Worm (Caenorhabditis elegans) whole organism, L1 larva: ENCODE data around the gene F57A8.6.
A peak's percentile ranks its signal among the peaks of the same experiment; 100 is the strongest.

Source experiments
- C04F5.9 ChIP-seq: sonication (generic microtip); optimal IDR thresholded peaks from 2 replicates; lab custom pipeline; 2016; ENCODE audit warnings: missing genetic modification characterization, missing compliant biosample characterization
- C16A3.4 ChIP-seq: fragments of 150-350 bp; optimal IDR thresholded peaks from 2 replicates; lab custom pipeline; 2014; ENCODE audit warnings: missing biosample characterization, missing genetic modification characterization
- F16B12.6 ChIP-seq: fragments of 150-350 bp; optimal IDR thresholded peaks from 2 replicates; lab custom pipeline; 2014; ENCODE audit warnings: missing biosample characterization, missing genetic modification characterization
- alr-1 ChIP-seq: fragments of 200-800 bp; sonication (Bioruptor generic); optimal IDR thresholded peaks from 2 replicates; lab custom pipeline; 2018; ENCODE audit warnings: borderline replicate concordance, mild to moderate bottlenecking, missing genetic modification characterization, missing compliant biosample characterization
- ama-1 ChIP-seq: fragments of 150-350 bp; optimal IDR thresholded peaks from 2 replicates; lab custom pipeline; 2014
- blmp-1 ChIP-seq: fragments of 150-350 bp; optimal IDR thresholded peaks from 2 replicates; lab custom pipeline; 2014; ENCODE audit warnings: missing biosample characterization, missing genetic modification characterization
- ceh-63 ChIP-seq: fragments of 200-800 bp; sonication (Bioruptor generic); optimal IDR thresholded peaks from 2 replicates; lab custom pipeline; 2018; ENCODE audit warnings: mild to moderate bottlenecking, missing genetic modification characterization, missing compliant biosample characterization
- ceh-82 ChIP-seq, 3 experiments: fragments of 150-350 bp in 1 of 3; sonication (generic microtip) in 2 of 3; optimal IDR thresholded peaks; 2 replicates each; lab custom pipeline; 2014 to 2017; ENCODE audit warnings: missing biosample characterization in 3 of 3, missing genetic modification characterization in 3 of 3
- ceh-88 ChIP-seq: fragments of 200-800 bp; sonication (Bioruptor generic); IDR thresholded peaks from 2 replicates; pipeline ENCODE4 v1.3.6; 2022; ENCODE audit warnings: missing genetic modification characterization, missing compliant biosample characterization
- ceh-90 ChIP-seq: sonication (generic microtip); optimal IDR thresholded peaks from 2 replicates; lab custom pipeline; 2016; ENCODE audit warnings: missing genetic modification characterization, missing compliant biosample characterization
- dpl-1 ChIP-seq, 3 experiments: fragments of 150-350 bp in 2 of 3; sonication (generic microtip) in 1 of 3; optimal IDR thresholded peaks; 2 replicates each; lab custom pipeline; 2014 to 2017; ENCODE audit warnings: missing biosample characterization in 3 of 3, missing genetic modification characterization in 3 of 3, missing genetic modification reagents in 3 of 3
- dsc-1 ChIP-seq: sonication (generic microtip); optimal IDR thresholded peaks from 2 replicates; lab custom pipeline; 2016; ENCODE audit warnings: mild to moderate bottlenecking, missing genetic modification characterization, missing compliant biosample characterization
- efl-1 ChIP-seq, 4 experiments: fragments of 150-350 bp; optimal IDR thresholded peaks in 3 of 4; peaks in 1 of 4; 1 replicate in 1 of 4; 2 replicates in 3 of 4; lab custom pipeline; 2014; ENCODE audit warnings: missing biosample characterization in 2 of 4, missing genetic modification characterization in 2 of 4, missing genetic modification reagents in 2 of 4
- efl-3 ChIP-seq: fragments of 200-800 bp; sonication (Bioruptor generic); optimal IDR thresholded peaks from 2 replicates; lab custom pipeline; 2018; ENCODE audit warnings: mild to moderate bottlenecking, missing genetic modification characterization, missing compliant biosample characterization
- egl-27 ChIP-seq, 2 experiments: fragments of 150-350 bp in 1 of 2; sonication (generic microtip); optimal IDR thresholded peaks; 3 replicates each; lab custom pipeline; 2017 to 2018; ENCODE audit warnings: missing biosample characterization in 2 of 2, missing genetic modification characterization in 2 of 2, missing genetic modification reagents in 2 of 2
- elt-3 ChIP-seq, 6 experiments: fragments of 150-350 bp in 1 of 6; sonication (generic microtip); optimal IDR thresholded peaks; 2 replicates each; lab custom pipeline; 2017 to 2018; ENCODE audit warnings: missing biosample characterization in 6 of 6, missing genetic modification characterization in 6 of 6, inconsistent platforms in 1 of 6
- ets-5 ChIP-seq: fragments of 200-800 bp; sonication (Bioruptor generic); IDR thresholded peaks from 2 replicates; pipeline ENCODE4 v1.3.6; 2022; ENCODE audit warnings: missing genetic modification characterization, missing compliant biosample characterization
- fkh-4 ChIP-seq: sonication (generic microtip); optimal IDR thresholded peaks from 2 replicates; lab custom pipeline; 2016; ENCODE audit warnings: missing compliant biosample characterization, missing genetic modification characterization, borderline replicate concordance
- grh-1 ChIP-seq: fragments of 200-800 bp; sonication (Bioruptor generic); IDR thresholded peaks from 2 replicates; pipeline ENCODE4 v1.3.6; 2022; ENCODE audit warnings: missing genetic modification reagents, missing genetic modification characterization, missing compliant biosample characterization
- hlh-17 ChIP-seq: fragments of 200-800 bp; sonication (Bioruptor generic); optimal IDR thresholded peaks from 2 replicates; lab custom pipeline; 2018; ENCODE audit warnings: missing genetic modification characterization, mild to moderate bottlenecking, missing compliant biosample characterization, moderate library complexity, borderline replicate concordance
- hpl-2 ChIP-seq: fragments of 150-350 bp; optimal IDR thresholded peaks from 2 replicates; lab custom pipeline; 2014; ENCODE audit warnings: missing biosample characterization, missing genetic modification reagents, missing genetic modification characterization
- irx-1 ChIP-seq: sonication (generic microtip); optimal IDR thresholded peaks from 2 replicates; lab custom pipeline; 2016; ENCODE audit warnings: missing genetic modification characterization, missing compliant biosample characterization
- isw-1 ChIP-seq: fragments of 200-800 bp; sonication (Bioruptor generic); IDR thresholded peaks from 2 replicates; pipeline ENCODE4 v1.3.6; 2022; ENCODE audit warnings: missing genetic modification characterization, missing compliant biosample characterization
- jun-1 ChIP-seq: fragments of 150-350 bp; optimal IDR thresholded peaks from 2 replicates; lab custom pipeline; 2014; ENCODE audit warnings: missing biosample characterization, missing genetic modification reagents, missing genetic modification characterization
- lin-14 ChIP-seq: fragments of 200-800 bp; sonication (Bioruptor generic); optimal IDR thresholded peaks from 2 replicates; lab custom pipeline; 2018; ENCODE audit warnings: mild to moderate bottlenecking, missing genetic modification characterization, moderate library complexity, missing compliant biosample characterization
- lin-15B ChIP-seq: fragments of 150-350 bp; sonication (generic microtip); optimal IDR thresholded peaks from 3 replicates; lab custom pipeline; 2014; ENCODE audit warnings: missing biosample characterization, missing genetic modification characterization
- lir-3 ChIP-seq: sonication (generic microtip); optimal IDR thresholded peaks from 2 replicates; lab custom pipeline; 2016; ENCODE audit warnings: mild to moderate bottlenecking, missing genetic modification characterization, moderate library complexity, missing compliant biosample characterization; ENCODE audit not compliant: poor library complexity
- mep-1 ChIP-seq: fragments of 150-350 bp; optimal IDR thresholded peaks from 2 replicates; lab custom pipeline; 2014; ENCODE audit warnings: missing biosample characterization, missing genetic modification characterization
- nhr-11 ChIP-seq: fragments of 150-350 bp; optimal IDR thresholded peaks from 2 replicates; lab custom pipeline; 2014; ENCODE audit warnings: missing biosample characterization, missing genetic modification characterization
- nhr-19 ChIP-seq: fragments of 200-800 bp; sonication (Bioruptor generic); conservative IDR thresholded peaks from 2 replicates; pipeline ENCODE4 v1.3.6; 2022; ENCODE audit warnings: missing genetic modification characterization, missing compliant biosample characterization
- nhr-20 ChIP-seq: sonication (generic microtip); optimal IDR thresholded peaks from 2 replicates; lab custom pipeline; 2016; ENCODE audit warnings: mild to moderate bottlenecking, missing genetic modification characterization, missing compliant biosample characterization
- nhr-237 ChIP-seq: fragments of 150-350 bp; optimal IDR thresholded peaks from 2 replicates; lab custom pipeline; 2014; ENCODE audit warnings: missing biosample characterization, missing genetic modification characterization
- nhr-28 ChIP-seq: fragments of 150-350 bp; optimal IDR thresholded peaks from 2 replicates; lab custom pipeline; 2014; ENCODE audit warnings: missing biosample characterization, missing genetic modification characterization
- nhr-47 ChIP-seq: sonication (generic microtip); optimal IDR thresholded peaks from 2 replicates; lab custom pipeline; 2016; ENCODE audit warnings: mild to moderate bottlenecking, missing genetic modification characterization, moderate library complexity, missing compliant biosample characterization
- nhr-76 ChIP-seq: sonication (generic microtip); optimal IDR thresholded peaks from 2 replicates; lab custom pipeline; 2017; ENCODE audit warnings: missing biosample characterization, missing genetic modification characterization
- nhr-77 ChIP-seq: fragments of 150-350 bp; optimal IDR thresholded peaks from 2 replicates; lab custom pipeline; 2014; ENCODE audit warnings: missing biosample characterization, missing genetic modification characterization
- nhr-84 ChIP-seq: sonication (generic microtip); optimal IDR thresholded peaks from 2 replicates; lab custom pipeline; 2017; ENCODE audit warnings: missing biosample characterization, missing genetic modification characterization
- nhr-85 ChIP-seq: sonication (generic microtip); peaks from one replicate; lab custom pipeline; 2016; ENCODE audit warnings: missing genetic modification characterization, inconsistent platforms, missing compliant biosample characterization
- pag-3 ChIP-seq: sonication (generic microtip); optimal IDR thresholded peaks from 2 replicates; lab custom pipeline; 2017; ENCODE audit warnings: missing genetic modification characterization, mild to moderate bottlenecking, missing compliant biosample characterization, antibody characterized with exemption, borderline replicate concordance; ENCODE audit not compliant: insufficient read depth
- pqm-1 ChIP-seq: sonication (generic microtip); optimal IDR thresholded peaks from 3 replicates; lab custom pipeline; 2017; ENCODE audit warnings: missing biosample characterization, missing genetic modification characterization
- rnt-1 ChIP-seq: sonication (generic microtip); optimal IDR thresholded peaks from 2 replicates; lab custom pipeline; 2016; ENCODE audit warnings: mild to moderate bottlenecking, missing genetic modification characterization, moderate library complexity, missing compliant biosample characterization
- skn-1 ChIP-seq: fragments of 150-350 bp; optimal IDR thresholded peaks from 2 replicates; lab custom pipeline; 2014; ENCODE audit warnings: missing biosample characterization, missing genetic modification characterization
- snu-23 ChIP-seq: sonication (generic microtip); optimal IDR thresholded peaks from 2 replicates; lab custom pipeline; 2016; ENCODE audit warnings: missing genetic modification characterization, missing compliant biosample characterization
- sox-4 ChIP-seq: sonication (generic microtip); optimal IDR thresholded peaks from 2 replicates; lab custom pipeline; 2016; ENCODE audit warnings: missing genetic modification characterization, missing compliant biosample characterization
- sptf-1 ChIP-seq: fragments of 150-350 bp; optimal IDR thresholded peaks from 2 replicates; lab custom pipeline; 2014; ENCODE audit warnings: missing biosample characterization, missing genetic modification characterization
- sup-37 ChIP-seq: fragments of 200-800 bp; sonication (Bioruptor generic); optimal IDR thresholded peaks from 2 replicates; lab custom pipeline; 2018; ENCODE audit warnings: mild to moderate bottlenecking, missing genetic modification characterization, missing compliant biosample characterization
- tbx-2 ChIP-seq: sonication (generic microtip); optimal IDR thresholded peaks from 2 replicates; lab custom pipeline; 2016; ENCODE audit warnings: missing genetic modification characterization, missing compliant biosample characterization
- tlp-1 ChIP-seq: fragments of 150-350 bp; optimal IDR thresholded peaks from 2 replicates; lab custom pipeline; 2014; ENCODE audit warnings: missing biosample characterization, missing genetic modification characterization
- unc-62 ChIP-seq: fragments of 150-350 bp; optimal IDR thresholded peaks from 2 replicates; lab custom pipeline; 2014; ENCODE audit warnings: missing biosample characterization, missing genetic modification reagents, missing genetic modification characterization
- unc-86 ChIP-seq: sonication (generic microtip); optimal IDR thresholded peaks from 2 replicates; lab custom pipeline; 2016; ENCODE audit warnings: missing genetic modification characterization, missing compliant biosample characterization
- unc-98 ChIP-seq: fragments of 200-800 bp; sonication (Bioruptor generic); IDR thresholded peaks from 2 replicates; pipeline ENCODE4 v1.3.6; 2022; ENCODE audit warnings: missing genetic modification characterization, missing compliant biosample characterization
- zag-1 ChIP-seq: fragments of 150-350 bp; optimal IDR thresholded peaks from 2 replicates; lab custom pipeline; 2014; ENCODE audit warnings: missing biosample characterization, missing genetic modification characterization
- ztf-11 ChIP-seq, 2 experiments: sonication (generic microtip); optimal IDR thresholded peaks; 2 replicates each; lab custom pipeline; 2016 to 2017; ENCODE audit warnings: missing genetic modification characterization in 2 of 2, missing biosample characterization in 1 of 2, missing compliant biosample characterization in 1 of 2

The F57A8.6 gene

ce11 chrV:10036275-10036674 lies 37.4 kb downstream of the F57A8.6 start, which contains the start of gene T06E8.2:
TSS of gene T06E8.2 (minus strand) at chrV:10036413.
- TF ChIP-seq isw-1 (GFP tag; lab: Robert Waterston, UW), result no peak
- TF ChIP-seq unc-86 (tag; lab: Kevin White, UChicago), result no peak
- peak in 2 of 3 experiments; percentile 16 to 34 for TF ChIP-seq ceh-82 (tag; optimal IDR thresholded peaks at IDR 0.05; lab: Kevin White, UChicago)
- TF ChIP-seq nhr-77, result peak; percentile 38
- peak; percentile 24 for TF ChIP-seq blmp-1 (tag; lab: Kevin White, UChicago)
- peak; percentile 48 for TF ChIP-seq nhr-47 (tag; lab: Kevin White, UChicago)
- TF ChIP-seq sox-4 (tag; lab: Kevin White, UChicago), result no peak
- TF ChIP-seq pag-3, result peak; percentile 86
- no peak for TF ChIP-seq alr-1 (tag; lab: Kevin White, UChicago)
- TF ChIP-seq C16A3.4 (tag; lab: Kevin White, UChicago), result no peak
- TF ChIP-seq efl-1 (optimal IDR thresholded peaks at IDR 0.05; lab: Kevin White, UChicago), result peak; percentile 40 to 44
- TF ChIP-seq efl-1 (GFP tag; optimal IDR thresholded peaks at IDR 0.05 in 1 of 2; lab: Kevin White, UChicago), result peak; percentile 15 to 74
- peak in 1 of 2 experiments; percentile 10 for TF ChIP-seq ztf-11 (tag; optimal IDR thresholded peaks at IDR 0.05; lab: Kevin White, UChicago)
- TF ChIP-seq nhr-85 (tag; lab: Kevin White, UChicago), result peak; percentile 86
- TF ChIP-seq nhr-237, result no peak
- no peak for TF ChIP-seq nhr-84 (tag; lab: Kevin White, UChicago)
- TF ChIP-seq lir-3 (tag; lab: Kevin White, UChicago), result no peak
- TF ChIP-seq ceh-63 (GFP tag; lab: Kevin White, UChicago), result no peak
- TF ChIP-seq unc-98 (GFP tag; lab: Robert Waterston, UW), result no peak
- no peak for TF ChIP-seq jun-1 (tag; lab: Kevin White, UChicago)
- peak; percentile 52 for TF ChIP-seq tbx-2
- no peak for TF ChIP-seq ama-1
- TF ChIP-seq egl-27 (tag; optimal IDR thresholded peaks at IDR 0.05; lab: Kevin White, UChicago), result peak in 1 of 2 experiments; percentile 15
- no peak for TF ChIP-seq efl-3 (GFP tag; lab: Kevin White, UChicago)
- TF ChIP-seq nhr-28 (tag; lab: Kevin White, UChicago), result no peak
- TF ChIP-seq dpl-1 (GFP tag; optimal IDR thresholded peaks at IDR 0.05; lab: Kevin White, UChicago), result peak in 1 of 3 experiments; percentile 21
- peak; percentile 79 for TF ChIP-seq nhr-20 (tag; lab: Kevin White, UChicago)
- TF ChIP-seq mep-1 (tag; lab: Kevin White, UChicago), result peak; percentile 61
- no peak for TF ChIP-seq tlp-1 (tag; lab: Kevin White, UChicago)
- no peak for TF ChIP-seq lin-15B (tag; lab: Kevin White, UChicago)
- TF ChIP-seq elt-3 (tag; optimal IDR thresholded peaks at IDR 0.05; lab: Kevin White, UChicago), result no peak
- peak; percentile 88 for TF ChIP-seq lin-14 (GFP tag; lab: Kevin White, UChicago)
- TF ChIP-seq hlh-17, result no peak
- peak; percentile 80 for TF ChIP-seq dsc-1 (tag; lab: Kevin White, UChicago)
- TF ChIP-seq skn-1 (tag; lab: Kevin White, UChicago), result peak; percentile 49
- TF ChIP-seq zag-1, result no peak
- no peak for TF ChIP-seq hpl-2 (GFP tag; lab: Kevin White, UChicago)
- peak; percentile 37 for TF ChIP-seq fkh-4 (tag; lab: Kevin White, UChicago)
- no peak for TF ChIP-seq nhr-76 (tag; lab: Kevin White, UChicago)
- no peak for TF ChIP-seq ets-5 (GFP tag; lab: Robert Waterston, UW)
- peak; percentile 58 for TF ChIP-seq nhr-19 (GFP tag; lab: Robert Waterston, UW)
- 0 out of 2 replicates have a peak, but pooled peaks have one; percentile 34 for TF ChIP-seq grh-1 (GFP tag; lab: Robert Waterston, UW)
- TF ChIP-seq nhr-11, result no peak
- TF ChIP-seq C04F5.9 (tag; lab: Kevin White, UChicago), result no peak
- no peak for TF ChIP-seq ceh-88 (GFP tag; lab: Robert Waterston, UW)
- no peak for TF ChIP-seq sup-37
- TF ChIP-seq irx-1 (tag; lab: Kevin White, UChicago), result peak; percentile 32
- no peak for TF ChIP-seq F16B12.6 (tag; lab: Kevin White, UChicago)
- no peak for TF ChIP-seq unc-62
- no peak for TF ChIP-seq pqm-1 (tag; lab: Kevin White, UChicago)
- TF ChIP-seq ceh-90 (tag; lab: Kevin White, UChicago), result no peak
- peak; percentile 72 for TF ChIP-seq snu-23 (GFP tag; lab: Kevin White, UChicago)
- TF ChIP-seq sptf-1 (tag; lab: Kevin White, UChicago), result no peak
- peak; percentile 52 for TF ChIP-seq rnt-1 (tag; lab: Kevin White, UChicago)
